Worm (Caenorhabditis elegans) whole organism, L4 larva: ENCODE measurements around the gene col-13.

Experiments
- F10B5.3 ChIP-seq: sonication (generic microtip); optimal IDR thresholded peaks from 2 replicates; lab custom pipeline; 2016; ENCODE audit warnings: mild to moderate bottlenecking, missing genetic modification characterization, missing compliant biosample characterization
- R02D3.7 ChIP-seq: fragments of 150-350 bp; sonication (generic microtip); optimal IDR thresholded peaks from 3 replicates; lab custom pipeline; 2014; ENCODE audit warnings: missing biosample characterization, missing genetic modification characterization
- Y5F2A.4 ChIP-seq: fragments of 200-800 bp; sonication (Bioruptor generic); optimal IDR thresholded peaks from 2 replicates; lab custom pipeline; 2018; ENCODE audit warnings: mild to moderate bottlenecking, missing genetic modification characterization, missing compliant biosample characterization
- Y75B8A.6 ChIP-seq: fragments of 200-800 bp; sonication (Bioruptor generic); IDR thresholded peaks from 2 replicates; pipeline ENCODE4 v1.3.6; 2022; ENCODE audit warnings: missing genetic modification reagents, missing genetic modification characterization, missing compliant biosample characterization
- aha-1 ChIP-seq: fragments of 150-350 bp; peaks from one replicate; lab custom pipeline; 2014; ENCODE audit warnings: missing biosample characterization, missing genetic modification characterization
- ama-1 ChIP-seq: fragments of 150-350 bp; optimal IDR thresholded peaks from 2 replicates; lab custom pipeline; 2014; ENCODE audit warnings: inconsistent platforms, mixed read lengths
- arid-1 ChIP-seq: fragments of 200-800 bp; sonication (Bioruptor generic); conservative IDR thresholded peaks from 2 replicates; pipeline ENCODE4 v1.3.6; 2022; ENCODE audit warnings: missing genetic modification reagents, missing genetic modification characterization, missing compliant biosample characterization
- ceh-20 ChIP-seq: fragments of 200-800 bp; sonication (Bioruptor generic); IDR thresholded peaks from 2 replicates; pipeline ENCODE4 v1.3.6; 2022; ENCODE audit warnings: missing genetic modification reagents, missing genetic modification characterization, missing compliant biosample characterization
- ceh-28 ChIP-seq: fragments of 150-350 bp; optimal IDR thresholded peaks from 2 replicates; lab custom pipeline; 2014; ENCODE audit warnings: missing biosample characterization, missing genetic modification reagents, missing genetic modification characterization
- ceh-32 ChIP-seq: sonication (generic microtip); optimal IDR thresholded peaks from 2 replicates; lab custom pipeline; 2016; ENCODE audit warnings: mild to moderate bottlenecking, missing genetic modification characterization, missing compliant biosample characterization; ENCODE audit not compliant: poor library complexity
- ceh-62 ChIP-seq: sonication (generic microtip); optimal IDR thresholded peaks from 2 replicates; lab custom pipeline; 2017; ENCODE audit warnings: missing biosample characterization, missing genetic modification characterization
- ces-1 ChIP-seq: fragments of 150-350 bp; sonication (generic microtip); optimal IDR thresholded peaks from 4 replicates; lab custom pipeline; 2014; ENCODE audit warnings: missing biosample characterization, missing genetic modification reagents, missing genetic modification characterization
- cey-2 ChIP-seq: sonication (generic microtip); optimal IDR thresholded peaks from 3 replicates; lab custom pipeline; 2017; ENCODE audit warnings: missing genetic modification characterization, mild to moderate bottlenecking, missing compliant biosample characterization, antibody characterized with exemption, borderline replicate concordance; ENCODE audit not compliant: insufficient read depth
- daf-16 ChIP-seq, 3 experiments: sonication (generic microtip); optimal IDR thresholded peaks; 2 replicates each; lab custom pipeline; 2016 to 2017; ENCODE audit warnings: missing genetic modification characterization in 3 of 3, missing genetic modification reagents in 3 of 3, mild to moderate bottlenecking in 2 of 3, missing compliant biosample characterization in 2 of 3, missing biosample characterization in 1 of 3, moderate library complexity in 1 of 3
- daf-8 ChIP-seq: fragments of 200-800 bp; sonication (Bioruptor generic); IDR thresholded peaks from 2 replicates; pipeline ENCODE4 v1.3.6; 2022; ENCODE audit warnings: missing genetic modification characterization, missing compliant biosample characterization
- dve-1 ChIP-seq: sonication (generic microtip); optimal IDR thresholded peaks from 2 replicates; lab custom pipeline; 2017; ENCODE audit warnings: antibody characterized with exemption, mild to moderate bottlenecking, missing genetic modification characterization, missing compliant biosample characterization; ENCODE audit not compliant: insufficient read depth
- egl-27 ChIP-seq: sonication (generic microtip); optimal IDR thresholded peaks from 3 replicates; lab custom pipeline; 2017; ENCODE audit warnings: missing biosample characterization, missing genetic modification reagents, missing genetic modification characterization
- fkh-10 ChIP-seq: fragments of 150-350 bp; optimal IDR thresholded peaks from 2 replicates; lab custom pipeline; 2014; ENCODE audit warnings: missing biosample characterization, missing genetic modification reagents, missing genetic modification characterization
- hlh-11 ChIP-seq: fragments of 200-800 bp; sonication (Bioruptor generic); optimal IDR thresholded peaks from 2 replicates; lab custom pipeline; 2018; ENCODE audit warnings: mild to moderate bottlenecking, missing genetic modification characterization, missing compliant biosample characterization
- hlh-30 ChIP-seq: sonication (generic microtip); optimal IDR thresholded peaks from 2 replicates; lab custom pipeline; 2017; ENCODE audit warnings: antibody characterized with exemption, mild to moderate bottlenecking, missing genetic modification characterization, missing compliant biosample characterization; ENCODE audit not compliant: insufficient read depth
- jun-1 ChIP-seq: fragments of 150-350 bp; optimal IDR thresholded peaks from 2 replicates; lab custom pipeline; 2014; ENCODE audit warnings: missing biosample characterization, missing genetic modification reagents, missing genetic modification characterization
- lin-13 ChIP-seq: fragments of 150-350 bp; optimal IDR thresholded peaks from 2 replicates; lab custom pipeline; 2014; ENCODE audit warnings: missing biosample characterization, missing genetic modification reagents, missing genetic modification characterization
- lin-29 ChIP-seq: fragments of 200-800 bp; sonication (Bioruptor generic); IDR thresholded peaks from 2 replicates; pipeline ENCODE4 v1.3.6; 2022; ENCODE audit warnings: missing genetic modification reagents, missing genetic modification characterization, missing compliant biosample characterization
- mdl-1 ChIP-seq, 2 experiments: fragments of 150-350 bp in 1 of 2; sonication (generic microtip) in 1 of 2; optimal IDR thresholded peaks; 2 replicates each; lab custom pipeline; 2014 to 2017; ENCODE audit warnings: missing biosample characterization in 2 of 2, missing genetic modification characterization in 2 of 2
- mes-2 ChIP-seq: sonication (generic microtip); optimal IDR thresholded peaks from 2 replicates; lab custom pipeline; 2016; ENCODE audit warnings: missing genotype, mild to moderate bottlenecking, missing genetic modification characterization, missing compliant biosample characterization; ENCODE audit not compliant: poor library complexity, severe bottlenecking
- mxl-3 ChIP-seq: fragments of 200-800 bp; sonication (Bioruptor generic); optimal IDR thresholded peaks from 2 replicates; lab custom pipeline; 2018; ENCODE audit warnings: mild to moderate bottlenecking, missing genetic modification characterization, missing compliant biosample characterization
- nhr-42 ChIP-seq: fragments of 200-800 bp; sonication (Bioruptor generic); IDR thresholded peaks from 2 replicates; pipeline ENCODE4 v1.3.6; 2022; ENCODE audit warnings: missing genetic modification characterization, missing compliant biosample characterization
- nhr-6 ChIP-seq: fragments of 150-350 bp; optimal IDR thresholded peaks from 2 replicates; lab custom pipeline; 2014; ENCODE audit warnings: missing biosample characterization, missing genetic modification characterization
- pqm-1 ChIP-seq: sonication (generic microtip); optimal IDR thresholded peaks from 2 replicates; lab custom pipeline; 2017; ENCODE audit warnings: missing biosample characterization, missing genetic modification characterization
- rbr-2 ChIP-seq: sonication (generic microtip); optimal IDR thresholded peaks from 2 replicates; lab custom pipeline; 2016; ENCODE audit warnings: missing genotype, missing genetic modification characterization, missing compliant biosample characterization
- saeg-2 ChIP-seq: fragments of 200-800 bp; sonication (Bioruptor generic); IDR thresholded peaks from 2 replicates; pipeline ENCODE4 v1.3.6; 2022; ENCODE audit warnings: missing genetic modification reagents, missing genetic modification characterization, missing compliant biosample characterization
- sdz-12 ChIP-seq: fragments of 200-800 bp; sonication (Bioruptor generic); optimal IDR thresholded peaks from 2 replicates; lab custom pipeline; 2018; ENCODE audit warnings: mild to moderate bottlenecking, missing genetic modification characterization, missing compliant biosample characterization
- snpc-4 ChIP-seq: fragments of 150-350 bp; optimal IDR thresholded peaks from 2 replicates; lab custom pipeline; 2014; ENCODE audit warnings: missing biosample characterization, missing genetic modification characterization
- tra-1 ChIP-seq: fragments of 200-800 bp; sonication (Bioruptor generic); IDR thresholded peaks from 2 replicates; pipeline ENCODE4 v1.3.6; 2022; ENCODE audit warnings: missing genetic modification reagents, missing genetic modification characterization, missing compliant biosample characterization
- unc-62 ChIP-seq, 3 experiments: fragments of 150-350 bp in 1 of 3; sonication (generic microtip); optimal IDR thresholded peaks in 2 of 3; peaks in 1 of 3; 1 replicate in 1 of 3; 2 replicates in 2 of 3; lab custom pipeline; 2014 to 2017; ENCODE audit warnings: missing biosample characterization in 3 of 3, missing genetic modification characterization in 3 of 3, missing genetic modification reagents in 3 of 3, missing genotype in 1 of 3
- vab-7 ChIP-seq: fragments of 200-800 bp; sonication (Bioruptor generic); IDR thresholded peaks from 2 replicates; pipeline ENCODE4 v1.3.6; 2022; ENCODE audit warnings: missing genetic modification reagents, missing genetic modification characterization, missing compliant biosample characterization
- zfp-2 ChIP-seq: sonication (generic microtip); optimal IDR thresholded peaks from 2 replicates; lab custom pipeline; 2016; ENCODE audit warnings: mild to moderate bottlenecking, missing genetic modification characterization, missing compliant biosample characterization
- zfp-3 ChIP-seq: fragments of 200-800 bp; sonication (Bioruptor generic); conservative IDR thresholded peaks from 2 replicates; pipeline ENCODE4 v1.3.6; 2022; ENCODE audit warnings: missing genetic modification reagents, missing genetic modification characterization, missing compliant biosample characterization
- zip-2 ChIP-seq: fragments of 150-350 bp; optimal IDR thresholded peaks from 2 replicates; lab custom pipeline; 2014; ENCODE audit warnings: missing biosample characterization, missing genetic modification characterization
- ztf-11 ChIP-seq: fragments of 150-350 bp; optimal IDR thresholded peaks from 2 replicates; lab custom pipeline; 2014; ENCODE audit warnings: missing biosample characterization, missing genetic modification characterization
- ztf-7 ChIP-seq: fragments of 150-350 bp; optimal IDR thresholded peaks from 2 replicates; lab custom pipeline; 2014; ENCODE audit warnings: missing biosample characterization, missing genetic modification characterization

Gene col-13

ce11 chrV:10468190-10468589 lies 46.5 kb upstream of the col-13 start, which contains the start of gene egl-9 (continued):
- peak; percentile 31; the same call in 1 of the 2 replicates for TF ChIP-seq tra-1 (GFP tag; lab: Robert Waterston, UW)
- TF ChIP-seq sdz-12, result no peak
- TF ChIP-seq ztf-11 (tag; lab: Kevin White, UChicago), result no peak
- no peak for TF ChIP-seq saeg-2 (GFP tag; lab: Robert Waterston, UW)
- no peak for TF ChIP-seq ces-1 (GFP tag; lab: Kevin White, UChicago)
- TF ChIP-seq ceh-20 (GFP tag; lab: Robert Waterston, UW), result 0 out of 2 replicates have a peak, but pooled peaks have one; percentile 48
- no peak for TF ChIP-seq zfp-2 (tag; lab: Kevin White, UChicago)
- TF ChIP-seq egl-27 (tag; lab: Kevin White, UChicago), result no peak
- peak in 1 of 2 experiments; percentile 62 for TF ChIP-seq mdl-1 (tag; optimal IDR thresholded peaks at IDR 0.05; lab: Kevin White, UChicago)
- TF ChIP-seq daf-8, result no peak
- TF ChIP-seq mes-2 (tag; lab: Kevin White, UChicago), result peak; percentile 55
- peak; percentile 3 for TF ChIP-seq lin-13 (GFP tag; lab: Kevin White, UChicago)
- TF ChIP-seq vab-7 (GFP tag; lab: Robert Waterston, UW), result no peak
- TF ChIP-seq nhr-42 (GFP tag; lab: Robert Waterston, UW), result no peak
- no peak for TF ChIP-seq rbr-2 (tag; lab: Kevin White, UChicago)
- TF ChIP-seq arid-1 (GFP tag; lab: Robert Waterston, UW), result no peak
- TF ChIP-seq fkh-10 (GFP tag; lab: Kevin White, UChicago), result no peak
- no peak for TF ChIP-seq Y5F2A.4 (GFP tag; lab: Kevin White, UChicago)
- TF ChIP-seq F10B5.3 (tag; lab: Kevin White, UChicago), result no peak
- TF ChIP-seq snpc-4 (tag; lab: Kevin White, UChicago), result no peak
- no peak for TF ChIP-seq daf-16 (GFP tag; optimal IDR thresholded peaks at IDR 0.05; lab: Kevin White, UChicago)
- peak; percentile 65 for TF ChIP-seq daf-16 (tag; optimal IDR thresholded peaks at IDR 0.05; lab: Kevin White, UChicago)
- TF ChIP-seq nhr-6 (tag; lab: Kevin White, UChicago), result no peak
- TF ChIP-seq R02D3.7, result no peak
- no peak for TF ChIP-seq zip-2 (tag; lab: Kevin White, UChicago)
- 0 out of 2 replicates have a peak, but pooled peaks have one; percentile 16 for TF ChIP-seq Y75B8A.6 (GFP tag; lab: Robert Waterston, UW)
- TF ChIP-seq ceh-62 (tag; lab: Kevin White, UChicago), result no peak
- no peak for TF ChIP-seq ceh-32 (tag; lab: Kevin White, UChicago)
- no peak for TF ChIP-seq ceh-28 (tag; lab: Kevin White, UChicago)

ce11 chrV:10467659-10468058 lies 46.0 kb upstream of the col-13 start:
- TF ChIP-seq ces-1 (GFP tag; lab: Kevin White, UChicago) (no peak), vab-7 (GFP tag; lab: Robert Waterston, UW) (no peak), Y5F2A.4 (GFP tag; lab: Kevin White, UChicago) (no peak), cey-2 (tag; lab: Kevin White, UChicago) (no peak), lin-29 (GFP tag; lab: Robert Waterston, UW) (no peak), nhr-42 (GFP tag; lab: Robert Waterston, UW) (no peak), aha-1 (tag; lab: Kevin White, UChicago) (peak; percentile 13), unc-62 (GFP tag; optimal IDR thresholded peaks at IDR 0.05 in 1 of 2; lab: Kevin White, UChicago) (peak in 1 of 2 experiments; percentile 90), unc-62 (tag; optimal IDR thresholded peaks at IDR 0.05; lab: Kevin White, UChicago) (no peak)

- TF ChIP-seq mdl-1 (tag; optimal IDR thresholded peaks at IDR 0.05; lab: Kevin White, UChicago) (no peak), pqm-1 (tag; lab: Kevin White, UChicago) (no peak), hlh-30 (tag; lab: Kevin White, UChicago) (peak; percentile 71), ceh-62 (tag; lab: Kevin White, UChicago) (no peak), jun-1 (tag; lab: Kevin White, UChicago) (no peak), ceh-32 (tag; lab: Kevin White, UChicago) (no peak), hlh-11 (tag; lab: Kevin White, UChicago) (no peak), mxl-3 (no peak), dve-1 (no peak), ztf-7 (tag; lab: Kevin White, UChicago) (no peak), mes-2 (tag; lab: Kevin White, UChicago) (peak; percentile 2), daf-16 (GFP tag; optimal IDR thresholded peaks at IDR 0.05; lab: Kevin White, UChicago) (no peak), daf-16 (tag; optimal IDR thresholded peaks at IDR 0.05; lab: Kevin White, UChicago) (peak; percentile 15), zfp-3 (no peak), ama-1 (peak; percentile 58)
These were observed 45.4 kb upstream of the col-13 start for ce11 chrV:10467104-10467503.
